Worm (Caenorhabditis elegans) whole organism, late embryonic: Measurements from ENCODE around the gene ZC262.13.

Source experiments
- C08G9.2 ChIP-seq: sonication (generic microtip); optimal IDR thresholded peaks from 2 replicates; lab custom pipeline; 2016; ENCODE audit warnings: mild to moderate bottlenecking, missing genetic modification characterization, moderate library complexity, missing compliant biosample characterization
- K02D7.2 ChIP-seq: sonication (generic microtip); optimal IDR thresholded peaks from 2 replicates; lab custom pipeline; 2017; ENCODE audit warnings: mild to moderate bottlenecking, missing genetic modification characterization, missing compliant biosample characterization
- ama-1 ChIP-seq: fragments of 150-350 bp; optimal IDR thresholded peaks from 2 replicates; lab custom pipeline; 2014
- fkh-10 ChIP-seq: fragments of 150-350 bp; optimal IDR thresholded peaks from 2 replicates; lab custom pipeline; 2014; ENCODE audit warnings: missing biosample characterization, missing genetic modification reagents, missing genetic modification characterization
- lim-6 ChIP-seq: sonication (generic microtip); optimal IDR thresholded peaks from 2 replicates; lab custom pipeline; 2016; ENCODE audit warnings: missing genetic modification characterization, missing compliant biosample characterization
- nfya-1 ChIP-seq: sonication (generic microtip); optimal IDR thresholded peaks from 2 replicates; lab custom pipeline; 2017; ENCODE audit warnings: missing genetic modification characterization, mild to moderate bottlenecking, missing compliant biosample characterization, antibody characterized with exemption, moderate library complexity
- pha-4 ChIP-seq: fragments of 150-350 bp; optimal IDR thresholded peaks from 2 replicates; lab custom pipeline; 2018; ENCODE audit warnings: missing biosample characterization, missing genetic modification reagents, missing genetic modification characterization
- pqm-1 ChIP-seq: sonication (generic microtip); optimal IDR thresholded peaks from 2 replicates; lab custom pipeline; 2016; ENCODE audit warnings: missing genetic modification characterization, missing compliant biosample characterization
- tbx-2 ChIP-seq: sonication (generic microtip); optimal IDR thresholded peaks from 2 replicates; lab custom pipeline; 2016; ENCODE audit warnings: missing genetic modification characterization, missing compliant biosample characterization
- ztf-16 ChIP-seq: sonication (generic microtip); optimal IDR thresholded peaks from 2 replicates; lab custom pipeline; 2017; ENCODE audit warnings: missing genetic modification characterization, missing compliant biosample characterization

ce11 chrIII:8324412-8324811 lies 1.6 kb upstream of the ZC262.13 start, which contains the start of gene F10E9.12:
- no peak for TF ChIP-seq C08G9.2 (tag; lab: Kevin White, UChicago)
- no peak for TF ChIP-seq tbx-2 (tag; lab: Kevin White, UChicago)
- TF ChIP-seq pqm-1 (tag; lab: Kevin White, UChicago), result no peak
- no peak for TF ChIP-seq lim-6 (tag; lab: Kevin White, UChicago)
- TF ChIP-seq fkh-10 (GFP tag; lab: Kevin White, UChicago), result no peak
- TF ChIP-seq K02D7.2 (tag; lab: Kevin White, UChicago), result no peak
- no peak for TF ChIP-seq ama-1 (lab: Kevin White, UChicago)
- no peak for TF ChIP-seq pha-4 (tag; lab: Kevin White, UChicago)
- no peak for TF ChIP-seq ztf-16 (tag; lab: Kevin White, UChicago)
- TF ChIP-seq nfya-1 (tag; lab: Kevin White, UChicago), result no peak
